Worm (Caenorhabditis elegans) whole organism, young adult: Measurements from ENCODE around the gene Y19D2B.1.
A peak's percentile ranks its signal among the peaks of the same experiment; 100 is the strongest.

ENCODE experiments used
- C17E4.6 ChIP-seq: fragments of 200-800 bp; sonication (Bioruptor generic); IDR thresholded peaks from 2 replicates; pipeline ENCODE4 v1.3.6; 2022; ENCODE audit warnings: missing genetic modification reagents, missing genetic modification characterization, missing compliant biosample characterization
- D2030.7 ChIP-seq: fragments of 200-800 bp; sonication (Bioruptor generic); IDR thresholded peaks from 2 replicates; pipeline ENCODE4 v1.3.6; 2022; ENCODE audit warnings: missing genetic modification reagents, missing genetic modification characterization, missing compliant biosample characterization
- F10E7.11 ChIP-seq: sonication (generic microtip); optimal IDR thresholded peaks from 2 replicates; lab custom pipeline; 2017; ENCODE audit warnings: mild to moderate bottlenecking, missing genetic modification characterization, moderate library complexity, missing compliant biosample characterization
- F33H1.4 ChIP-seq: fragments of 200-800 bp; sonication (Bioruptor generic); IDR thresholded peaks from 2 replicates; pipeline ENCODE4 v1.3.6; 2022; ENCODE audit warnings: missing genetic modification reagents, missing genetic modification characterization, missing compliant biosample characterization
- F49E8.2 ChIP-seq: sonication (generic microtip); optimal IDR thresholded peaks from 3 replicates; lab custom pipeline; 2017; ENCODE audit warnings: missing genetic modification characterization, mild to moderate bottlenecking, missing compliant biosample characterization, antibody characterized with exemption, moderate library complexity; ENCODE audit not compliant: insufficient read depth
- F55B11.4 ChIP-seq: sonication (generic microtip); optimal IDR thresholded peaks from 2 replicates; lab custom pipeline; 2016; ENCODE audit warnings: missing compliant biosample characterization, missing genetic modification characterization, borderline replicate concordance; ENCODE audit not compliant: insufficient read depth
- F57C9.4 ChIP-seq: sonication (generic microtip); optimal IDR thresholded peaks from 2 replicates; lab custom pipeline; 2017; ENCODE audit warnings: mild to moderate bottlenecking, missing genetic modification characterization, missing compliant biosample characterization
- T26A5.8 ChIP-seq: sonication (generic microtip); optimal IDR thresholded peaks from 2 replicates; lab custom pipeline; 2016; ENCODE audit warnings: missing genetic modification characterization, missing compliant biosample characterization
- aptf-2 ChIP-seq: fragments of 200-800 bp; sonication (Bioruptor generic); conservative IDR thresholded peaks from 2 replicates; pipeline ENCODE4 v1.3.6; 2022; ENCODE audit warnings: missing genetic modification reagents, missing genetic modification characterization, missing compliant biosample characterization
- bed-2 ChIP-seq: fragments of 200-800 bp; sonication (Bioruptor generic); IDR thresholded peaks from 2 replicates; pipeline ENCODE4 v1.3.6; 2022; ENCODE audit warnings: missing genetic modification reagents, missing genetic modification characterization, missing compliant biosample characterization
- dpl-1 ChIP-seq: fragments of 150-350 bp; optimal IDR thresholded peaks from 2 replicates; lab custom pipeline; 2014; ENCODE audit warnings: missing biosample characterization, missing genetic modification reagents, missing genetic modification characterization
- efl-1 ChIP-seq: fragments of 150-350 bp; optimal IDR thresholded peaks from 2 replicates; lab custom pipeline; 2014; ENCODE audit warnings: missing biosample characterization, missing genetic modification reagents, missing genetic modification characterization
- egl-18 ChIP-seq: fragments of 200-800 bp; sonication (Bioruptor generic); IDR thresholded peaks from 2 replicates; pipeline ENCODE4 v1.3.6; 2022; ENCODE audit warnings: missing genetic modification reagents, missing genetic modification characterization, missing compliant biosample characterization
- hmg-1.2 ChIP-seq: fragments of 200-800 bp; sonication (Bioruptor generic); IDR thresholded peaks from 2 replicates; pipeline ENCODE4 v1.3.6; 2022; ENCODE audit warnings: missing genetic modification reagents, missing genetic modification characterization, missing compliant biosample characterization
- hmg-20 ChIP-seq: fragments of 200-800 bp; sonication (Bioruptor generic); IDR thresholded peaks from 2 replicates; pipeline ENCODE4 v1.3.6; 2022; ENCODE audit warnings: missing genetic modification reagents, missing genetic modification characterization, missing compliant biosample characterization
- lin-35 ChIP-seq, 3 experiments: fragments of 150-350 bp in 2 of 3; sonication (generic microtip) in 1 of 3; optimal IDR thresholded peaks; 2 replicates each; lab custom pipeline; 2014 to 2018; ENCODE audit warnings: missing biosample characterization in 3 of 3, missing genetic modification characterization in 3 of 3, missing genetic modification reagents in 3 of 3
- lin-54 ChIP-seq: fragments of 200-800 bp; sonication (Bioruptor generic); optimal IDR thresholded peaks from 2 replicates; lab custom pipeline; 2018; ENCODE audit warnings: mild to moderate bottlenecking, missing genetic modification characterization, missing compliant biosample characterization
- lsl-1 ChIP-seq: fragments of 200-800 bp; sonication (Bioruptor generic); optimal IDR thresholded peaks from 2 replicates; lab custom pipeline; 2018; ENCODE audit warnings: mild to moderate bottlenecking, missing genetic modification characterization, moderate library complexity, missing compliant biosample characterization
- madf-6 ChIP-seq: fragments of 200-800 bp; sonication (Bioruptor generic); IDR thresholded peaks from 2 replicates; pipeline ENCODE4 v1.3.6; 2022; ENCODE audit warnings: missing genetic modification reagents, missing genetic modification characterization, missing compliant biosample characterization
- madf-8 ChIP-seq: fragments of 200-800 bp; sonication (Bioruptor generic); conservative IDR thresholded peaks from 2 replicates; pipeline ENCODE4 v1.3.6; 2022; ENCODE audit warnings: missing genetic modification reagents, missing genetic modification characterization, missing compliant biosample characterization
- nfyb-1 ChIP-seq: fragments of 200-800 bp; sonication (Bioruptor generic); IDR thresholded peaks from 2 replicates; pipeline ENCODE4 v1.3.6; 2022; ENCODE audit warnings: missing genetic modification reagents, missing genetic modification characterization, missing compliant biosample characterization
- nhr-179 ChIP-seq: sonication (generic microtip); optimal IDR thresholded peaks from 2 replicates; lab custom pipeline; 2016; ENCODE audit warnings: mild to moderate bottlenecking, missing genetic modification characterization, missing compliant biosample characterization
- unc-130 ChIP-seq: sonication (generic microtip); optimal IDR thresholded peaks from 2 replicates; lab custom pipeline; 2016; ENCODE audit warnings: missing genetic modification reagents, missing genetic modification characterization, missing compliant biosample characterization
- zim-3 ChIP-seq: sonication (generic microtip); optimal IDR thresholded peaks from 2 replicates; lab custom pipeline; 2017; ENCODE audit warnings: mild to moderate bottlenecking, missing genetic modification characterization, moderate library complexity, missing compliant biosample characterization
- ztf-18 ChIP-seq: sonication (generic microtip); optimal IDR thresholded peaks from 2 replicates; lab custom pipeline; 2016; ENCODE audit warnings: missing genotype, mild to moderate bottlenecking, missing genetic modification characterization, missing compliant biosample characterization

Y19D2B.1 gene

ce11 chrII:10884396-10884795, 38.4 kb downstream of the Y19D2B.1 start, which contains the start of gene egg-3 (continued):
- peak; percentile 83 for TF ChIP-seq dpl-1 (GFP tag; lab: Kevin White, UChicago)
- peak; percentile 73 for TF ChIP-seq lin-54 (GFP tag; lab: Kevin White, UChicago)
- TF ChIP-seq F49E8.2 (tag; lab: Kevin White, UChicago): peak; percentile 53
- TF ChIP-seq hmg-1.2 (GFP tag; lab: Robert Waterston, UW): peak; percentile 18; the same call in 1 of the 2 replicates
- TF ChIP-seq lsl-1 (GFP tag; lab: Kevin White, UChicago): peak; percentile 93
- TF ChIP-seq bed-2 (GFP tag; lab: Robert Waterston, UW): no peak
- TF ChIP-seq C17E4.6 (GFP tag; lab: Robert Waterston, UW): no peak
- peak; percentile 93 for TF ChIP-seq efl-1 (GFP tag; lab: Kevin White, UChicago)
- TF ChIP-seq D2030.7 (GFP tag; lab: Robert Waterston, UW): peak; percentile 82; the same call in 1 of the 2 replicates
- TF ChIP-seq lin-35 (GFP tag; optimal IDR thresholded peaks at IDR 0.05; lab: Kevin White, UChicago): peak in 1 of 3 experiments; percentile 52
- TF ChIP-seq madf-6: peak; percentile 98
- no peak for TF ChIP-seq nhr-179 (tag; lab: Kevin White, UChicago)
- TF ChIP-seq, all 124 proteins: peak for 19

ce11 chrII:10880625-10881024, 42.1 kb downstream of the Y19D2B.1 start, which contains the start of gene lurp-1:
Gene lurp-1 (plus strand): TSS chrII:10880925.
- TF ChIP-seq nfyb-1 (no peak), zim-3 (tag; lab: Kevin White, UChicago) (no peak)

- no peak for TF ChIP-seq T26A5.8 (tag; lab: Kevin White, UChicago)
- TF ChIP-seq F55B11.4 (tag; lab: Kevin White, UChicago): no peak
- TF ChIP-seq dpl-1 (GFP tag; lab: Kevin White, UChicago): no peak
- no peak for TF ChIP-seq unc-130
- no peak for TF ChIP-seq ztf-18
- TF ChIP-seq F33H1.4 (GFP tag; lab: Robert Waterston, UW): no peak
- no peak for TF ChIP-seq egl-18 (GFP tag; lab: Robert Waterston, UW)
- no peak for TF ChIP-seq F57C9.4 (tag; lab: Kevin White, UChicago)
- TF ChIP-seq aptf-2 (GFP tag; lab: Robert Waterston, UW): no peak
- TF ChIP-seq madf-8 (GFP tag; lab: Robert Waterston, UW): no peak
- TF ChIP-seq hmg-20 (GFP tag; lab: Robert Waterston, UW): no peak
- TF ChIP-seq F10E7.11 (tag; lab: Kevin White, UChicago): no peak
Measured at ce11 chrII:10873631-10874030, 49.1 kb downstream of the Y19D2B.1 start, which contains the start of gene orc-2. Gene orc-2 (plus strand): TSS chrII:10873931.
